Worm (Caenorhabditis elegans) whole organism, mixed stage, embryonic: ENCODE results near the gene nhr-190.

ENCODE experiments used
- M03D4.4 ChIP-seq: sonication (generic microtip); optimal IDR thresholded peaks from 2 replicates; lab custom pipeline; 2017; ENCODE audit warnings: mild to moderate bottlenecking, missing genetic modification characterization, missing compliant biosample characterization
- blmp-1 ChIP-seq: fragments of 150-350 bp; optimal IDR thresholded peaks from 2 replicates; lab custom pipeline; 2014; ENCODE audit warnings: missing biosample characterization, missing genetic modification characterization
- ceh-39 ChIP-seq: fragments of 150-350 bp; optimal IDR thresholded peaks from 2 replicates; lab custom pipeline; 2014; ENCODE audit warnings: missing biosample characterization, missing genetic modification characterization
- ceh-83 ChIP-seq: fragments of 200-800 bp; sonication (Bioruptor generic); optimal IDR thresholded peaks from 2 replicates; lab custom pipeline; 2018; ENCODE audit warnings: mild to moderate bottlenecking, missing genetic modification characterization, missing compliant biosample characterization
- cnd-1 ChIP-seq: fragments of 200-800 bp; sonication (Bioruptor generic); optimal IDR thresholded peaks from 2 replicates; lab custom pipeline; 2018; ENCODE audit warnings: mild to moderate bottlenecking, missing genetic modification characterization, missing compliant biosample characterization
- drap-1 ChIP-seq: fragments of 200-800 bp; sonication (Bioruptor generic); optimal IDR thresholded peaks from 3 replicates; lab custom pipeline; 2018; ENCODE audit warnings: mild to moderate bottlenecking, missing genetic modification characterization, missing compliant biosample characterization
- flh-1 ChIP-seq: fragments of 200-800 bp; sonication (Bioruptor generic); optimal IDR thresholded peaks from 2 replicates; lab custom pipeline; 2018; ENCODE audit warnings: mild to moderate bottlenecking, missing genetic modification characterization, moderate library complexity, missing compliant biosample characterization
- ham-2 ChIP-seq: fragments of 200-800 bp; sonication (Bioruptor generic); optimal IDR thresholded peaks from 2 replicates; lab custom pipeline; 2018; ENCODE audit warnings: mild to moderate bottlenecking, missing genetic modification characterization, missing compliant biosample characterization
- hlh-1 ChIP-seq: fragments of 150-350 bp; optimal IDR thresholded peaks from 2 replicates; lab custom pipeline; 2014; ENCODE audit warnings: missing biosample characterization, missing genetic modification reagents, missing genetic modification characterization
- lin-13 ChIP-seq: fragments of 150-350 bp; optimal IDR thresholded peaks from 2 replicates; lab custom pipeline; 2014; ENCODE audit warnings: missing biosample characterization, missing genetic modification characterization
- lin-32 ChIP-seq: fragments of 200-800 bp; sonication (Bioruptor generic); optimal IDR thresholded peaks from 2 replicates; lab custom pipeline; 2018; ENCODE audit warnings: mild to moderate bottlenecking, missing genetic modification characterization, missing compliant biosample characterization
- lsy-2 ChIP-seq: fragments of 150-350 bp; optimal IDR thresholded peaks from 2 replicates; lab custom pipeline; 2014; ENCODE audit warnings: missing biosample characterization, missing genetic modification characterization
- mab-5 ChIP-seq: fragments of 150-350 bp; optimal IDR thresholded peaks from 2 replicates; lab custom pipeline; 2014; ENCODE audit warnings: missing biosample characterization, missing genetic modification characterization
- mls-2 ChIP-seq: sonication (generic microtip); optimal IDR thresholded peaks from 2 replicates; lab custom pipeline; 2016; ENCODE audit warnings: mild to moderate bottlenecking, missing genetic modification characterization, moderate library complexity, missing compliant biosample characterization
- nhr-2 ChIP-seq: fragments of 150-350 bp; optimal IDR thresholded peaks from 2 replicates; lab custom pipeline; 2014; ENCODE audit warnings: missing biosample characterization, missing genetic modification characterization
- nhr-28 ChIP-seq: fragments of 150-350 bp; optimal IDR thresholded peaks from 2 replicates; lab custom pipeline; 2014; ENCODE audit warnings: missing biosample characterization, missing genetic modification characterization
- nhr-76 ChIP-seq: sonication (generic microtip); optimal IDR thresholded peaks from 2 replicates; lab custom pipeline; 2017; ENCODE audit warnings: missing biosample characterization, missing genetic modification characterization
- pha-4 ChIP-seq: fragments of 150-350 bp; optimal IDR thresholded peaks from 2 replicates; lab custom pipeline; 2018; ENCODE audit warnings: missing biosample characterization, missing genetic modification reagents, missing genetic modification characterization
- sem-2 ChIP-seq: fragments of 200-800 bp; sonication (Bioruptor generic); optimal IDR thresholded peaks from 2 replicates; lab custom pipeline; 2018; ENCODE audit warnings: mild to moderate bottlenecking, missing genetic modification characterization, missing compliant biosample characterization
- snpc-4 ChIP-seq: fragments of 150-350 bp; optimal IDR thresholded peaks from 2 replicates; lab custom pipeline; 2014; ENCODE audit warnings: missing biosample characterization, missing genetic modification characterization
- sptf-1 ChIP-seq: sonication (generic microtip); optimal IDR thresholded peaks from 2 replicates; lab custom pipeline; 2017; ENCODE audit warnings: mild to moderate bottlenecking, missing genetic modification characterization, moderate library complexity, missing compliant biosample characterization
- tbx-8 ChIP-seq: fragments of 200-800 bp; sonication (Bioruptor generic); optimal IDR thresholded peaks from 2 replicates; lab custom pipeline; 2018; ENCODE audit warnings: mild to moderate bottlenecking, missing genetic modification characterization, moderate library complexity, missing compliant biosample characterization
- unc-120 ChIP-seq: sonication (generic microtip); optimal IDR thresholded peaks from 2 replicates; lab custom pipeline; 2017; ENCODE audit warnings: missing genetic modification characterization, missing compliant biosample characterization; ENCODE audit not compliant: poor library complexity, severe bottlenecking
- unc-39 ChIP-seq: fragments of 150-350 bp; optimal IDR thresholded peaks from 2 replicates; lab custom pipeline; 2014; ENCODE audit warnings: missing biosample characterization, missing genetic modification characterization
- unc-62 ChIP-seq: fragments of 150-350 bp; optimal IDR thresholded peaks from 2 replicates; lab custom pipeline; 2014; ENCODE audit warnings: missing biosample characterization, missing genetic modification reagents, missing genetic modification characterization
- ztf-11 ChIP-seq: fragments of 150-350 bp; optimal IDR thresholded peaks from 2 replicates; lab custom pipeline; 2014; ENCODE audit warnings: missing biosample characterization, missing genetic modification characterization

Gene nhr-190

ce11 chrV:598626-599025, 44.1 kb downstream of the nhr-190 start:
- no peak for TF ChIP-seq ham-2
- no peak for TF ChIP-seq nhr-28
- no peak for TF ChIP-seq ztf-11 (tag; lab: Kevin White, UChicago)
- TF ChIP-seq unc-39 (tag; lab: Kevin White, UChicago): no peak
- no peak for TF ChIP-seq lin-13 (tag; lab: Kevin White, UChicago)
- no peak for TF ChIP-seq lsy-2 (tag; lab: Kevin White, UChicago)
- TF ChIP-seq, all 35 proteins: peak for 0

ce11 chrV:597823-598222, 44.9 kb downstream of the nhr-190 start:
- no peak for TF ChIP-seq nhr-28
- TF ChIP-seq snpc-4 (tag; lab: Kevin White, UChicago): no peak
- TF ChIP-seq unc-39 (tag; lab: Kevin White, UChicago): no peak
- no peak for TF ChIP-seq mls-2 (tag; lab: Kevin White, UChicago)
- no peak for TF ChIP-seq drap-1
- no peak for TF ChIP-seq lin-32
- TF ChIP-seq blmp-1 (tag; lab: Kevin White, UChicago): no peak

ce11 chrV:596923-597322, 45.8 kb downstream of the nhr-190 start:
- no peak for TF ChIP-seq lin-13 (tag; lab: Kevin White, UChicago)
- no peak for TF ChIP-seq blmp-1 (tag; lab: Kevin White, UChicago)
- no peak for TF ChIP-seq hlh-1 (tag; lab: Kevin White, UChicago)
- TF ChIP-seq unc-62 (GFP tag; lab: Kevin White, UChicago): no peak
- TF ChIP-seq lsy-2 (tag; lab: Kevin White, UChicago): no peak
- TF ChIP-seq unc-120 (tag; lab: Kevin White, UChicago): no peak
- no peak for TF ChIP-seq sem-2 (GFP tag; lab: Kevin White, UChicago)
- no peak for TF ChIP-seq nhr-76
- TF ChIP-seq flh-1 (GFP tag; lab: Kevin White, UChicago): no peak
- TF ChIP-seq lin-32: no peak
- TF ChIP-seq mls-2 (tag; lab: Kevin White, UChicago): no peak
- TF ChIP-seq mab-5 (tag; lab: Kevin White, UChicago): no peak
- TF ChIP-seq drap-1: no peak
- no peak for TF ChIP-seq cnd-1 (tag; lab: Kevin White, UChicago)
- no peak for TF ChIP-seq ztf-11 (tag; lab: Kevin White, UChicago)
- no peak for TF ChIP-seq pha-4 (tag; lab: Kevin White, UChicago)
- no peak for TF ChIP-seq tbx-8 (GFP tag; lab: Kevin White, UChicago)
- no peak for TF ChIP-seq sptf-1 (tag; lab: Kevin White, UChicago)

ce11 chrV:592959-593358, 49.8 kb downstream of the nhr-190 start, which contains the start of gene ZK488.5:
Gene ZK488.5 (plus strand): TSS chrV:593259.
- TF ChIP-seq ceh-39 (tag; lab: Kevin White, UChicago): no peak
- TF ChIP-seq mls-2 (tag; lab: Kevin White, UChicago): no peak
- TF ChIP-seq nhr-2 (tag; lab: Kevin White, UChicago): no peak
- TF ChIP-seq hlh-1 (tag; lab: Kevin White, UChicago): no peak
- no peak for TF ChIP-seq snpc-4 (tag; lab: Kevin White, UChicago)
- TF ChIP-seq M03D4.4 (tag; lab: Kevin White, UChicago): no peak
- TF ChIP-seq flh-1 (GFP tag; lab: Kevin White, UChicago): no peak
- no peak for TF ChIP-seq ceh-83 (GFP tag; lab: Kevin White, UChicago)
- TF ChIP-seq tbx-8 (GFP tag; lab: Kevin White, UChicago): no peak
- no peak for TF ChIP-seq mab-5 (tag; lab: Kevin White, UChicago)
- no peak for TF ChIP-seq nhr-76
- no peak for TF ChIP-seq nhr-28
